Worm (Caenorhabditis elegans): ENCODE results near the gene AH9.6.

AH9.6 gene

ce11 chrX:2267956-2268355 is at the start of gene AH9.6:
TSS of gene AH9.6 (minus strand) at chrX:2268138.
- no peak for TF ChIP-seq lin-35 (GFP tag; optimal IDR thresholded peaks at IDR 0.05)
- TF ChIP-seq ZK185.1 (tag; optimal IDR thresholded peaks at IDR 0.05; ENCODE audit: poor library complexity, severe bottlenecking) = no peak
- no peak for TF ChIP-seq ets-4 (GFP tag; optimal IDR thresholded peaks at IDR 0.05)
- no peak for TF ChIP-seq lin-26 (GFP tag; IDR thresholded peaks at IDR 0.05)
- 0 out of 2 replicates have a peak, but pooled peaks have one; percentile 18 for TF ChIP-seq nfyb-1 (GFP tag; IDR thresholded peaks at IDR 0.05)
- no peak for TF ChIP-seq snpc-1.1 (tag; optimal IDR thresholded peaks at IDR 0.05; ENCODE audit: insufficient read depth)
- no peak for TF ChIP-seq hsf-1 (GFP tag; IDR thresholded peaks at IDR 0.05)
- no peak for TF ChIP-seq F55B11.4 (tag; optimal IDR thresholded peaks at IDR 0.05; ENCODE audit: borderline replicate concordance, insufficient read depth)
- no peak for TF ChIP-seq sea-2 (GFP tag; IDR thresholded peaks at IDR 0.05)
- no peak for TF ChIP-seq ama-1 (optimal IDR thresholded peaks at IDR 0.05)
- no peak for TF ChIP-seq ama-1 (GFP tag; optimal IDR thresholded peaks at IDR 0.05)
- no peak for TF ChIP-seq zim-3 (tag; optimal IDR thresholded peaks at IDR 0.05)
- no peak for TF ChIP-seq F23B12.7 (tag; optimal IDR thresholded peaks at IDR 0.05; ENCODE audit: insufficient read depth)
- TF ChIP-seq egrh-3 (GFP tag; IDR thresholded peaks at IDR 0.05) = peak; percentile 62; the same call in 1 of the 2 replicates
- TF ChIP-seq madf-3 (GFP tag; IDR thresholded peaks at IDR 0.05) = no peak
- TF ChIP-seq bed-2 (GFP tag; IDR thresholded peaks at IDR 0.05) = 0 out of 2 replicates have a peak, but pooled peaks have one; percentile 52
- TF ChIP-seq Y67H2A.10 (GFP tag; conservative IDR thresholded peaks at IDR 0.05) = no peak
- no peak for TF ChIP-seq unc-62 (GFP tag; optimal IDR thresholded peaks at IDR 0.05)

ce11 chrX:2317480-2317879 is 49.5 kb upstream of the AH9.6 start:
- TF ChIP-seq ztf-18 (tag; optimal IDR thresholded peaks at IDR 0.05) (no peak), cebp-1 (GFP tag; IDR thresholded peaks at IDR 0.05) (no peak), cebp-1 (tag; optimal IDR thresholded peaks at IDR 0.05) (peak; percentile 64)

ce11 chrX:2316859-2317258 is 48.9 kb upstream of the AH9.6 start:
- TF ChIP-seq dox-1 (GFP tag; IDR thresholded peaks at IDR 0.05) (no peak), ztf-28 (GFP tag; IDR thresholded peaks at IDR 0.05) (0 out of 2 replicates have a peak, but pooled peaks have one; percentile 20), ama-1 (optimal IDR thresholded peaks at IDR 0.05) (no peak), ama-1 (GFP tag; optimal IDR thresholded peaks at IDR 0.05) (no peak), ceh-79 (tag; optimal IDR thresholded peaks at IDR 0.05) (no peak), Y67H2A.10 (GFP tag; conservative IDR thresholded peaks at IDR 0.05) (no peak), C06A6.2 (GFP tag; conservative IDR thresholded peaks at IDR 0.05) (no peak), hsf-1 (GFP tag; IDR thresholded peaks at IDR 0.05) (no peak), zfh-2 (GFP tag; conservative IDR thresholded peaks at IDR 0.05) (peak; percentile 76)

- no peak for TF ChIP-seq ekl-4 (GFP tag; IDR thresholded peaks at IDR 0.05)
- no peak for TF ChIP-seq ztf-18 (tag; optimal IDR thresholded peaks at IDR 0.05)
- no peak for TF ChIP-seq snpc-3.4 (tag; optimal IDR thresholded peaks at IDR 0.05)
- no peak for TF ChIP-seq snpc-1.1 (tag; optimal IDR thresholded peaks at IDR 0.05; ENCODE audit: insufficient read depth)
- no peak for TF ChIP-seq mes-4 (tag; optimal IDR thresholded peaks at IDR 0.05)
- no peak for TF ChIP-seq gei-17 (GFP tag; optimal IDR thresholded peaks at IDR 0.05)
- TF ChIP-seq sdz-38 (tag; optimal IDR thresholded peaks at IDR 0.05) = no peak
- TF ChIP-seq unc-130 (GFP tag; optimal IDR thresholded peaks at IDR 0.05) = no peak
- TF ChIP-seq egrh-3 (GFP tag; IDR thresholded peaks at IDR 0.05) = no peak
- no peak for TF ChIP-seq chd-7 (tag; optimal IDR thresholded peaks at IDR 0.05)
- no peak for TF ChIP-seq D2030.7 (GFP tag; IDR thresholded peaks at IDR 0.05)
- no peak for TF ChIP-seq somi-1 (GFP tag; optimal IDR thresholded peaks at IDR 0.05)
- no peak for TF ChIP-seq F57C9.4 (tag; optimal IDR thresholded peaks at IDR 0.05)
- peak; percentile 35; the same call in 1 of the 2 replicates for TF ChIP-seq hmg-1.2 (GFP tag; IDR thresholded peaks at IDR 0.05)
- TF ChIP-seq hsf-1 (GFP tag; IDR thresholded peaks at IDR 0.05) = 0 out of 2 replicates have a peak, but pooled peaks have one; percentile 31
- TF ChIP-seq xnd-1 (tag; optimal IDR thresholded peaks at IDR 0.05) = no peak
- TF ChIP-seq egl-44 (GFP tag; IDR thresholded peaks at IDR 0.05) = no peak
These were observed 48.3 kb upstream of the AH9.6 start for ce11 chrX:2316205-2316604.
